Worm (Caenorhabditis elegans) whole organism, midembryonic: ENCODE data around the gene C09E7.11.

Source experiments
- T22C8.4 ChIP-seq: fragments of 200-800 bp; sonication (Bioruptor generic); IDR thresholded peaks from 2 replicates; pipeline ENCODE4 v1.3.6; 2022; ENCODE audit warnings: missing genetic modification characterization, missing compliant biosample characterization
- cog-1 ChIP-seq: sonication (generic microtip); optimal IDR thresholded peaks from 2 replicates; lab custom pipeline; 2016; ENCODE audit warnings: missing genetic modification characterization, missing compliant biosample characterization
- flt-1 ChIP-seq: fragments of 200-800 bp; sonication (Bioruptor generic); IDR thresholded peaks from 2 replicates; pipeline ENCODE4 v1.3.6; 2022; ENCODE audit warnings: missing genetic modification characterization, missing compliant biosample characterization
- klf-2 ChIP-seq: fragments of 200-800 bp; sonication (Bioruptor generic); conservative IDR thresholded peaks from 2 replicates; pipeline ENCODE4 v1.3.6; 2022; ENCODE audit warnings: missing genetic modification reagents, missing genetic modification characterization, missing compliant biosample characterization
- med-1 ChIP-seq: sonication (generic microtip); optimal IDR thresholded peaks from 2 replicates; lab custom pipeline; 2017; ENCODE audit warnings: missing genetic modification characterization, mild to moderate bottlenecking, missing compliant biosample characterization, antibody characterized with exemption, missing genetic modification reagents; ENCODE audit not compliant: insufficient read depth
- ref-1 ChIP-seq: fragments of 200-800 bp; sonication (Bioruptor generic); conservative IDR thresholded peaks from 2 replicates; pipeline ENCODE4 v1.3.6; 2022; ENCODE audit warnings: missing genetic modification reagents, missing genetic modification characterization, missing compliant biosample characterization
- tab-1 ChIP-seq: fragments of 200-800 bp; sonication (Bioruptor generic); IDR thresholded peaks from 2 replicates; pipeline ENCODE4 v1.3.6; 2022; ENCODE audit warnings: missing genetic modification characterization, missing compliant biosample characterization
- ztf-23 ChIP-seq: fragments of 200-800 bp; sonication (Bioruptor generic); IDR thresholded peaks from 2 replicates; pipeline ENCODE4 v1.3.6; 2022; ENCODE audit warnings: missing genetic modification reagents, missing genetic modification characterization, missing compliant biosample characterization
- ztf-29 ChIP-seq: fragments of 200-800 bp; sonication (Bioruptor generic); IDR thresholded peaks from 2 replicates; pipeline ENCODE4 v1.3.6; 2022; ENCODE audit warnings: missing genetic modification reagents, missing genetic modification characterization, missing compliant biosample characterization

C09E7.11 gene

ce11 chrIII:6507832-6508231 lies 23.4 kb upstream of the C09E7.11 start, which contains the start of gene F23F12.12:
Gene F23F12.12 (plus strand): TSS chrIII:6508132.
- no peak for TF ChIP-seq klf-2 (GFP tag; lab: Robert Waterston, UW)
- no peak for TF ChIP-seq tab-1 (GFP tag; lab: Robert Waterston, UW)
- TF ChIP-seq ztf-29 (GFP tag; lab: Robert Waterston, UW): no peak
- TF ChIP-seq ztf-23 (GFP tag; lab: Robert Waterston, UW): no peak
- no peak for TF ChIP-seq ref-1
- no peak for TF ChIP-seq T22C8.4 (GFP tag; lab: Robert Waterston, UW)
- no peak for TF ChIP-seq flt-1 (GFP tag; lab: Robert Waterston, UW)
- no peak for TF ChIP-seq med-1 (GFP tag; lab: Kevin White, UChicago)
- TF ChIP-seq cog-1: no peak

DNA sequence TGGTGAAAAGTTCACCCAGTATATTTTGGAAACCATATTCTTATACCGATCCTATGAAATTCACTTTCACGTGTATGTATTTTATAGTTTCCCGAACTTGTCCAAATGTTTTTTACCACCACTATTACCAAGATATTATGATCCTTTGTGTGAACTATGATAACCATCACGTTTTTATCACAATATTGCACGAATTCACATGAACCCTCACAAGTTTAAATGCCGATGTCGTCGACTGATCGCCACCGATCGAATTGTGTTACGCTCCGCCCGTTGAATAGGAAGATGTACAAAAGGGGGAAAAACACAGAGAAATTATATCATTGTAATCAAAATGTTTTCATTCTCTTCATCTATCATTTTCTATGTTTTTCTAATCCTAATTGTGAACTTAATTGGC lies 22.9 kb upstream of the C09E7.11 start:
- TF ChIP-seq flt-1 (GFP tag; lab: Robert Waterston, UW): no peak
- no peak for TF ChIP-seq ztf-23 (GFP tag; lab: Robert Waterston, UW)

DNA sequence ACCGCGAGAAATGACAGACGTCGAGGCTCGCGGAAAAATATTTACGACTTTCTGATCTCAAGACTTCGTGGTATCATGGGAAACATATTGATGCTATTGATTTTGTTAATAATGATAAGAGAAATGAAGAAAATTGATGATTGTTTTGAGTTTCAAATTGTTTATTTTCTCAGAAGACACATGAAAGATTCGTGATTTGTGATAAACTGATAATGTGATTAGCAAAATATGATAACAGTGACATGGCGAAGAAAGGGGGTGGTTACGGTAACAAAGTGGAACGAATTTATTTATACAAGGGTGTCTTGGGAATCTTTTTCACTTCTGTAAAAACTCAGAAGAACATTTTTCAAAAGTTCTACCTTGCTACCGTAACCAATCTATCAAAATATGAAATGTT lies 21.9 kb upstream of the C09E7.11 start:
- no peak for TF ChIP-seq med-1 (GFP tag; lab: Kevin White, UChicago)
- TF ChIP-seq ztf-23 (GFP tag; lab: Robert Waterston, UW): no peak
- TF ChIP-seq tab-1 (GFP tag; lab: Robert Waterston, UW): no peak
- TF ChIP-seq T22C8.4 (GFP tag; lab: Robert Waterston, UW): no peak
- TF ChIP-seq klf-2 (GFP tag; lab: Robert Waterston, UW): no peak
- TF ChIP-seq ref-1: no peak
- no peak for TF ChIP-seq flt-1 (GFP tag; lab: Robert Waterston, UW)
- no peak for TF ChIP-seq cog-1
- no peak for TF ChIP-seq ztf-29 (GFP tag; lab: Robert Waterston, UW)

DNA sequence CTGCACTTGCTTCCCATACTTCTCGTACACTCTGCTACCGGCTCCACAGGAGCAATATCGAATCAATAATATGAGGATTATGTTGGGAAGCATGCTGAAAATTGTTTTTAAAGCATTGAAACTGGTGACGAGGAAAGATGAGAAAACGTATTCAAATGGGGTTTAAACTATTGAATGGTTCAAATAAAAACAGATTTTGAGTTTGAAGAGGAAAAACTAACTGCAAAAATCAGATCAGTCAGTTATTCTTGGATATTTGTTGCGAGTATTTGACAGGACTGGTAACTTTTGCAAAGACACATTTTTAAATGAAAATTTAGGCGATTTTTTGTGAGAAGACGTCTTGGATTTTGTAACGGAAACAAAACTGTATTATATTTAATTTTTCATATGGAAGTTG lies 16.5 kb upstream of the C09E7.11 start, which contains the start of gene acr-5:
Gene acr-5, minus strand, starts transcription at position 101 of the 400 bp plus-strand sequence.
- TF ChIP-seq tab-1 (GFP tag; lab: Robert Waterston, UW) (no peak), ztf-29 (GFP tag; lab: Robert Waterston, UW) (no peak), cog-1 (no peak), ref-1 (no peak)

DNA sequence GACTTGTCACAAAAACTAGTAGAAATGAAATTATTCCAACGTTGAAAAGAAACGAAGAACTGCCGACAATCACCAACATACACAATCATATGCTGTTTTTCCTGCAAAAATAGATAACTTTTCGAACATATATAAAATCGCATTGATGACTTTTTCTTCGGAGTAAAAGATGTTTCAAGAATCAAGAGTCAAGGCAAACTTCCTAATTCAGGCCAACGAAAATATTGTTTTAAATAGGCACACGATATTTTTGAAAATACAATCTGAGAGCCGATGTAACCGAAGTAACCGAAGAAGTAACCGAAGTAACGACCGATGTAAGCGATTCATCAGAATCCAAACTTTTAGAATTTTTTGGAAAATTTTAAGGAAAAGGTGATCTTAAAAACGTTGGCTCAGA lies 11.2 kb upstream of the C09E7.11 start, which contains the start of gene C09E7.10:
Gene C09E7.10, minus strand, starts transcription at position 101 of the 400 bp plus-strand sequence.
- TF ChIP-seq T22C8.4 (GFP tag; lab: Robert Waterston, UW) (no peak), flt-1 (GFP tag; lab: Robert Waterston, UW) (no peak), cog-1 (no peak), ztf-29 (GFP tag; lab: Robert Waterston, UW) (no peak), tab-1 (GFP tag; lab: Robert Waterston, UW) (no peak), klf-2 (GFP tag; lab: Robert Waterston, UW) (no peak), ref-1 (no peak), ztf-23 (GFP tag; lab: Robert Waterston, UW) (no peak), med-1 (GFP tag; lab: Kevin White, UChicago) (no peak)

DNA sequence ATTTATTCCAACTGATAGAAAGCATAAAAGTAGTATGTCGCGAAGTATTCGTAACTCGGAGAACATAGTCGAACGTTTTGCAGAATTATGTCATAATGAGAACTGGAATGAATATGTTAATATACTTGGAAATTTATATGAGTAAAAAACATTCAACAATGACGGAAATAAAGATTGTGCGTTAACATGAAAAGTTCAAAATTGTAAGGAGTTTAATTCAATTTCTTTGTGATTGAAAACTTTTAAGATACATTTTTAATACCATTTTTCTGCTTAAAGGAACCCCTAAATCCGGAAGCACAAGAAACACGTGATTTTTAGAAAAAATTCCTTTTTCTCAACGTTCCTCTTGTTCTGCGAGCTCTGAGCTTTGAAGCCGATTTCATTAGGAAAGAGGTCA lies 5.6 kb upstream of the C09E7.11 start, which contains the start of gene oig-1:
Gene oig-1, minus strand, starts transcription at position 101 of the 400 bp plus-strand sequence.
- TF ChIP-seq med-1 (GFP tag; lab: Kevin White, UChicago) (no peak), ztf-23 (GFP tag; lab: Robert Waterston, UW) (no peak), ref-1 (no peak), T22C8.4 (GFP tag; lab: Robert Waterston, UW) (no peak), cog-1 (no peak), flt-1 (GFP tag; lab: Robert Waterston, UW) (no peak), tab-1 (GFP tag; lab: Robert Waterston, UW) (no peak), ztf-29 (GFP tag; lab: Robert Waterston, UW) (no peak)

- TF ChIP-seq klf-2 (GFP tag; lab: Robert Waterston, UW) (no peak), ref-1 (no peak), cog-1 (no peak), med-1 (GFP tag; lab: Kevin White, UChicago) (no peak), ztf-29 (GFP tag; lab: Robert Waterston, UW) (no peak), T22C8.4 (GFP tag; lab: Robert Waterston, UW) (no peak), ztf-23 (GFP tag; lab: Robert Waterston, UW) (no peak), tab-1 (GFP tag; lab: Robert Waterston, UW) (no peak), flt-1 (GFP tag; lab: Robert Waterston, UW) (no peak)
These were observed 3.3 kb upstream of the C09E7.11 start, which contains the start of gene pqn-10 for ce11 chrIII:6527902-6528301. Gene pqn-10 (plus strand): TSS chrIII:6528202.

DNA sequence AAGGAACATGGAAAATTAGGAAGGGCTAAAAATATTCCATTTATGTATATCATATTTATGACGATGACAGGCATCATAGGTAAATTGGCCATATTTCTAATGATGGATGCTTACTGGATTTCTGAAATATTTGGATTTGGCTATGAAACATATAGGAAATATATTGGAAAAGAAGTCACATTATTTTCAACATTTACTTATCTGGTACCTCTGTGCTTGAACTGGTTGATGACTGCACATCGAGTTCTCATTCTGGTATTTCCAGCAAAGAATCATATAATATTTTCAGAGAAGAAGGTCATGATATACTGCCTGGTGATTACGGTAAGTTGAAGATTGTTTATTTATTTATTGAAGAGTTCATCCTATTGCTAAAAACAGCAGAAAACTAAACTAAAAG lies 1.4 kb downstream of the C09E7.11 start, which contains the start of gene srxa-5:
Gene srxa-5, plus strand, starts transcription at position 301 of the 400 bp plus-strand sequence.
- TF ChIP-seq cog-1: no peak
- no peak for TF ChIP-seq ztf-29 (GFP tag; lab: Robert Waterston, UW)

ce11 chrIII:6536945-6537568 lies 5.9 kb downstream of the C09E7.11 start, which contains the start of gene C09E7.4:
Gene C09E7.4 (minus strand): TSS chrIII:6536995.
- TF ChIP-seq T22C8.4 (GFP tag; lab: Robert Waterston, UW): 0 out of 2 replicates have a peak, but pooled peaks have one; percentile 43
- TF ChIP-seq flt-1 (GFP tag; lab: Robert Waterston, UW): peak; percentile 64; the same call in 1 of the 2 replicates
- TF ChIP-seq tab-1 (GFP tag; lab: Robert Waterston, UW): no peak
- TF ChIP-seq cog-1: peak; percentile 69
- no peak for TF ChIP-seq klf-2 (GFP tag; lab: Robert Waterston, UW)
- no peak for TF ChIP-seq ref-1
- TF ChIP-seq ztf-23 (GFP tag; lab: Robert Waterston, UW): no peak
- no peak for TF ChIP-seq ztf-29 (GFP tag; lab: Robert Waterston, UW)
- TF ChIP-seq med-1 (GFP tag; lab: Kevin White, UChicago): no peak
